Fruit fly (Drosophila melanogaster): ENCODE measurements around the gene Epg5.
A peak's percentile ranks its signal among the peaks of the same experiment; 100 is the strongest.

Gene Epg5

DNA sequence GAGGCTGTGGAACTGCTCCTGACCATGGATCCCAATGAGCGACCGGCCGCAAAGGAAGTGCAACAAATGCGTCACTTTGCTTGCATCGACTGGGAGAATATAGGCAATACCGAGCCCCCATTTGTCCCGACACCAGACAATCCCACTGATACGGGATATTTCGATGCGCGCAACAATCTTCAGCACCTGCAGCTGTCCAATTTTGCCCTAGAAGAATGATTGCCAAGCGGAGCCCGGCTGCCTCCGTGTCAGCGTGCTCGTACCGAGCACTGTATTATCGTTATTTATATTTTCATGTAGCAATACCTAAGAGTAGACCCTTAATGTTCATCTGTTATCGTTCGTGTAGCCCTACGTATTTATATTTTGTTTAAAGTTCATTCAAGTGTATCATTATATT is 8.9 kb downstream of the Epg5 start:
- TF ChIP-seq usp (GFP tag; optimal IDR thresholded peaks at IDR 0.05) (no peak), psq (optimal IDR thresholded peaks at IDR 0.05) (no peak), pan (optimal IDR thresholded peaks at IDR 0.05) (no peak), Dll (optimal IDR thresholded peaks at IDR 0.05) (no peak), CG8478 (optimal IDR thresholded peaks at IDR 0.05) (no peak), EcR (GFP tag; optimal IDR thresholded peaks at IDR 0.05) (no peak)

DNA sequence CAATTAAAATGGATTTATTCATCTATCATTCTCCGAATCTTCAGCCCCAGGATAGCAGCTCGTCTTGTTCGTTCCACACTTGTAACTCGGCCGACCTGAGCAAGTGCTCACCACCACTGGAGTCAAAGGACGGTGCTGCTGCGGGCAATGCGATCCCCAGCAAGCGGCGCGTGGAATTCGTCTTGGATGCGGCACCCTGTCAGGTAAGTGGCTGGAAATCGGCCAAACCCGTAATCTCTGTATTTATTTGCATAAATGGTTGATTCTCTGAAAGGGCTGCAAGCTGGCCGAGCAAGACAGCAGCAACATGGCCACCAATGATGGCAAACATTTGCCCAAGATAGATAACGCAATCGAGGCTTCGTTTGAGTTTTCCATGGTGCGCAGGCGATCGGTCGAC is 10.6 kb downstream of the Epg5 start:
- TF ChIP-seq Dll (optimal IDR thresholded peaks at IDR 0.05) (no peak), psq (optimal IDR thresholded peaks at IDR 0.05) (no peak), pan (optimal IDR thresholded peaks at IDR 0.05) (no peak), CG8478 (optimal IDR thresholded peaks at IDR 0.05) (no peak), EcR (GFP tag; optimal IDR thresholded peaks at IDR 0.05) (no peak), usp (GFP tag; optimal IDR thresholded peaks at IDR 0.05) (no peak)

DNA sequence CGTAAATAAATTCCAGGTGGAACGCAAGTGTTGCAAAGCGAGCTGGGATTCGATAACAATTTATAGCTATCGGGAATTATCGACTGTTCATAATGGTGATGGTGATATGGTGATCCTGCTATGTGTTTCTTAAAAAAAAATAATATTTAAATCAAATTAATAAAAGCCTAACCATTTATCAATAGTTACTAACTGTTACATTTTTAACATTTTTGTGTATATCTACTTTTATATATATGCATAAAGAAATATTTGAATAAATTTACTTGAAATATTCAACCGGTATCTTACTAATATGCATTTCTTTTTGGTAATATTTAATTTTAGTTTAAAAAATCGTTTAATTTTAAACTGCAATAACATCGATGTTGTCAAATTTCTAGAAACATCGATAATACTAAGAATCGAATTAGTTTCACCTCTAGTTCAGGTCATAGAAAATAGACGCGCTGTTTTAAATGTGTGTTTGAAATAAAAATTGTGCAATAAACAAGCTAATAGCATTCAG is 12.7 kb downstream of the Epg5 start, which contains the start of the genes PGS1 and gwl:
Gene PGS1 (minus strand): TSS at position 81 of the 508 bp plus-strand sequence.
Gene gwl (plus strand): TSS at position 410 of the 508 bp plus-strand sequence.
- no peak for TF ChIP-seq pan (optimal IDR thresholded peaks at IDR 0.05)
- TF ChIP-seq usp (GFP tag; optimal IDR thresholded peaks at IDR 0.05): no peak
- TF ChIP-seq Dll (optimal IDR thresholded peaks at IDR 0.05): no peak
- no peak for TF ChIP-seq psq (optimal IDR thresholded peaks at IDR 0.05)
- TF ChIP-seq EcR (GFP tag; optimal IDR thresholded peaks at IDR 0.05): no peak
- TF ChIP-seq CG8478 (optimal IDR thresholded peaks at IDR 0.05): no peak

DNA sequence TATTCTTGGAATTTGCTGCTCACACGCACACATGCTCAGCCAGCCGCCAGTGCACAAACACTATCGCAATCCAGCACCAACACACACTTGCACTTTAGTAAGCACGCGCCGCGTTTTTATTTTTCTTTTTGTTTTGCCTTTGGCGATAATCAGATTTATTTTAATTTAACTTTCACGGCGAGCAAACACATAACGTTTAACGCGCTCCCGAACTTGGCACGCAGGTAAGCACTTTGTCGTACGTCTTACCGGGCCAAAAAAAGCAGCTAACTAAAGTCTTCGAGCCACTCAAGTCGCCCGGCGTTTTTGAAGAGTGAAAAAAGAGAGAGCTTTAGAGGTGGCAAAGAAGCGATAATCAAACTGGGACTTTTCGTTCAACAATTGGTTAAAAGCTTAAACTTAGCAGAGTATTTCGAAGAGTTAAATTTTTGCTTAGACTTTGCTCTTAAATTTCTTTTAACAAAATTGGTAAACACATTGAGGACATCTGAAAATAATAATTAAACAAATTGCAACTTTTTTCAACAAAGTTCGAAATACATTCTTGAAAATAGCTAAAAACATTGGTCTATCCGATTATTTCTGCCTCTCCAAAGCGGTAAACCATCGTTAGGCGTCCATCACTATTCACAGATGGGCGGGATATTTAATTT is 15.3 kb downstream of the Epg5 start, which contains the start of gene Mekk1:
Gene Mekk1 (minus strand): TSS at position 325 of the 653 bp plus-strand sequence.
- TF ChIP-seq CG8478 (optimal IDR thresholded peaks at IDR 0.05) (no peak), EcR (GFP tag; optimal IDR thresholded peaks at IDR 0.05) (no peak), pan (optimal IDR thresholded peaks at IDR 0.05) (no peak), Dll (optimal IDR thresholded peaks at IDR 0.05) (no peak), usp (GFP tag; optimal IDR thresholded peaks at IDR 0.05) (no peak), psq (optimal IDR thresholded peaks at IDR 0.05) (no peak)

DNA sequence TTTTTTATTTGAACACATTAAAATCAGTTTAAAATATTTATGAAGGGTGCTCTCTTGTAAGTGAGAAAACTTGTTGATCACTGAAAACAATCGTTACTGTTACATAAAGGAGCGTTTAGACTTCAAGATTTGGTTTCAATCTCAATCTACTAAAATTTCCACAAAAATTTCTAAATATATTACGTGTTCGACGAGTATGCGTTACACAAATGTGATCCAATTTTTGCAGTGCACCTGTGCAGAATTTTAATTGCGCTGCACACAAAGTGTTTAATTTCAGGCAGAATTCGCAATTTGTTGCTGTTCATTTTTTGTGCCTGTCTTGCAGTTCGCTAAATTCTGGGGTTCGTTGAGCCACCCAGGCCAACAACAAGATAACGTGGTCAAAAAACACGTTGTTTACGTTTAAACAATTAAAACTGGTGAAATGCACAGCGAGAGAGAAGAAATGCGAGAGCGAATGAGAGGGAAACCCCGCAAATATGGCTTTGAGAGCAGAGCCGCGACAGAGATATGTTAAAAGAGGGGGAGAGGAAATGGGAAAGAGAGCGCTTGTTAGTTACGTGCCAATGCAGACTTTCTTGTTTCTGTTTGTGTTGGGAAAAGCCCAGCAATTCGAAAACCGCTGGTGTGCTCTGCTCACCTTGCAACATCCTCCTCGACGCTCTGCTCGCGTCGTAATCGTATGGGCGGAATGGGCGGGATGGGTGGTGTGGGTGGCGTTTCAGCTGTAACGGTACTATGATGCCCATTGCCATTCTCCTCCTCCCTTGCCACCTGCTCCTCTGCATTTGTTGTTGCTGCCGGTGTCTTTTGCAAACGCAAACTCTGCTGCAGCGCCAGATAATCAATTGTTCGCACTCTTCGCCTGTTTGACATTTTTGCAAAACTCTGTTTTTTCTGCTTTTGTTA is 16.1 kb downstream of the Epg5 start:
- TF ChIP-seq EcR (GFP tag; optimal IDR thresholded peaks at IDR 0.05) (no peak), Dll (optimal IDR thresholded peaks at IDR 0.05) (peak; percentile 85)

DNA sequence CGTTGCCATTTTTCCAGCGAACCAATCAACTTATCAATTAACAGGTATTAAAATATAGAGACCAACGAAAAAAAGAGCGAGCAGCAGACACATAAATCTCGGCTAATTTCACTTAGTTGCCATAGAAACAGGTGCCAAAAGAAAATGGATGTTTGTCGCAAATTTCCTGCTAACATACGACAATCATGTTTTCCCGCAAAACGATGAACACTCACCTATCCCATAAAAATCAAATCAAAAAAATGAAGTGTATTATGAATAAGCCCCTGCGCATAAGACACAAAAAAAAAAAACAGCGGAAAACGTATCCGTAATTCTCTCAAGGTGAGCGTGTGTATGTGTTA is 16.9 kb downstream of the Epg5 start:
- no peak for TF ChIP-seq EcR (GFP tag; optimal IDR thresholded peaks at IDR 0.05)
- peak; percentile 92 for TF ChIP-seq pan (optimal IDR thresholded peaks at IDR 0.05)
- TF ChIP-seq usp (GFP tag; optimal IDR thresholded peaks at IDR 0.05): no peak
- no peak for TF ChIP-seq CG8478 (optimal IDR thresholded peaks at IDR 0.05)
- TF ChIP-seq Dll (optimal IDR thresholded peaks at IDR 0.05): no peak

DNA sequence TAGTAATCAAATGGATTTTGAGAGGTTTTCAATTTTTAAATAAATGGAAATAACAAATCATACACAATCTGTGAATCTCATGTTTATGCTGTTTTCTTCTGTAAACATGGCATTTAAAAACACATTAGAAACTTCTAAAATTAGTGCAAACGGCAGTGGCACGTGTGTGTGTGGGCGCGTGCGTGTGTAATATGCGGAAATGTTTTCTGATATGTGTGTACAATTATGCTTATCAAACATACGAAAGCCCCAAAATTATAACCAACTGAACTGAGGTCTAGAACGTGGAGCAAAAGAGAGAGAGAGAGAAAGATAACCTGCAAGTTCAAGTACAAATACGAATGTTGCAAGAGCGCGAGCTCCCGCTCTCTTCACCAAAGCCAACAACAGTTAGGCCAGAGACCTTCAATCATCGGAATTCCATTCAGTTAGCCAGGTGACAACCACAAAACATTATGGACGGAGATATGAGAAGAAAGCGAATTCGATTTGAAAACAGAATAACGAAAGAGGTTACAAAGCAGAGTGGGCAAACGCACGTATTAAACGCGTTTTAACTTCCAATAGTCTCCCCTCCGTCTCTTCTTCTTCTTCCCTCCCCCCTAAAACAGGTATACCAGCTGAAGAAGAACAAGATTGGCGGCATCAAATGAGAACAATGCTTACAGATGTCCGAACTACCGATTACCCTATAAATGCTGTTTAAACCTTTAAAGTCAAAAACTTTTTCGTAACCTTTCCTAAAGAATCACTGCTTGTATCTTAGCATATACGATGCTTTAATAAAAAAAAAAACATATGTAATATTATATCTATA is 17.4 kb downstream of the Epg5 start:
- TF ChIP-seq pan (optimal IDR thresholded peaks at IDR 0.05) (peak; percentile 95), CG8478 (optimal IDR thresholded peaks at IDR 0.05) (no peak)

DNA sequence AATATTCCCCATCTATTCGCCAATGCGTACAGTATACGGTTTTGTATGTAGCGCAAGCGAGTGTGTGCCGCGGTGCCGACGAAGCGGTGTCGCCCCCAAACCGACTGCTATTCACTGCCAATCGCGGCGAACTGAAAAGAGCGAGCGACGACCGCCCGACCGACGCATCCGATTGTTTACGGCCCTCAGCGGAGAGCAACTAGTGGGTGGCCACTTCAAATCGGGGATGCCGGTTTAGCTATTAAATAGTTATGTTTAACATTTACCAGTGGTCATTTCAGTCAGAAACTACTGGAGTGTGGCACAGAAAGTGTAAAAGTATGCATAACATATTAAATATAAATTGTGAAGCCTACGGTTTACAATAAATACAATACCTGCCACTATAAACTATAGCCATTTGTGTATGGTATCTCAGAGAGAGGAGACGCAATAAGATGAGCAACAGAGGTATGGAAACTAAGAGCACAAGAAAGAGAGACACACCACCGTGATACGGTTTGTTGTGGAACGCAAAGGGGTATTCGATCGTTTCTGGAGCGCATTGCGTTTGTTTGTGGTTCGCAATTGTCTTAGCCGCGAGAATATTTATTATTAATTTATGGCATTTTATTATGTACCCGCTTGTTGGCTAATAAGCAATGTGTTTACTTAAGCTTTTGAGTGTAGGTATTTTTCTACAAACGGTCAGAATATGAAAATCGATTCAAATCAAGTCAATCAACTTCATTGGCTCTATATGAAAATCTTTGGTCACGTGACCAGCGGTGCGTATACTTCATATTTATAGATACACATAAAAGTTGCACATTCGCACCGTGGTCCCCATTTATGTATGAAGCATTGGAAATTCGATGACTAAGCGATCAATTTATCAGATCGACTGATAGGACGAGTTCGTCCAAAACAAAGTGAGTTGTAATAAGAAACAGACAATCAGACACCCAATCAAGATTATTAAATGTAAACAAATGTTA is 18.4 kb downstream of the Epg5 start:
- TF ChIP-seq Dll (optimal IDR thresholded peaks at IDR 0.05) (no peak), usp (GFP tag; optimal IDR thresholded peaks at IDR 0.05) (no peak)

DNA sequence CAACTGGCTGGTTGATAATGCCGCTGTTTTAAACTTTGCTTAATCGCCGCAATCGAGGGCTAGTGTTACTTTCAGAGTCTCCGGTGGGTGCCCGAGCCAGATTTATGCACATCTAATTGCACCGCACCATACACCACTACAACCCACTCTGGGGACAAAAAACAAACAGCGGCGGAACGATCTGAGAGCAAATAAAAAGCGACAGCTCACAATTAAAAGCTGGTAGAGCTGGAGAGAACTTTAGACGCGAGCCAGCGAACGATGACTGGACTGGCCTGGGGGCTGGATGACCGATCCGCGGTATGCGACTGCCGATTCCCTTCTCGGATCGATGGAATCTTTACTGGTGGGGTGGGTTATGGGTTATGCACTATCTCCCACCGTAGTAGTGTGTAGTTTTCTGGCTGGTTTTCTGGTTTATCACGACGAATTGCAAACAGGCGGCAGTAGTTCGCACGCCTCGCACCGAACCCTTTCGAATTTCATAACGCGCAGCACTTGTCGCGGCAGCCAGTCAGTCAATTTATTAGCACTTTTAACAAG is 19.2 kb downstream of the Epg5 start:
- TF ChIP-seq Dll (optimal IDR thresholded peaks at IDR 0.05): no peak
- TF ChIP-seq pan (optimal IDR thresholded peaks at IDR 0.05): no peak
- no peak for TF ChIP-seq psq (optimal IDR thresholded peaks at IDR 0.05)
- no peak for TF ChIP-seq CG8478 (optimal IDR thresholded peaks at IDR 0.05)
- no peak for TF ChIP-seq usp (GFP tag; optimal IDR thresholded peaks at IDR 0.05)
- no peak for TF ChIP-seq EcR (GFP tag; optimal IDR thresholded peaks at IDR 0.05)

DNA sequence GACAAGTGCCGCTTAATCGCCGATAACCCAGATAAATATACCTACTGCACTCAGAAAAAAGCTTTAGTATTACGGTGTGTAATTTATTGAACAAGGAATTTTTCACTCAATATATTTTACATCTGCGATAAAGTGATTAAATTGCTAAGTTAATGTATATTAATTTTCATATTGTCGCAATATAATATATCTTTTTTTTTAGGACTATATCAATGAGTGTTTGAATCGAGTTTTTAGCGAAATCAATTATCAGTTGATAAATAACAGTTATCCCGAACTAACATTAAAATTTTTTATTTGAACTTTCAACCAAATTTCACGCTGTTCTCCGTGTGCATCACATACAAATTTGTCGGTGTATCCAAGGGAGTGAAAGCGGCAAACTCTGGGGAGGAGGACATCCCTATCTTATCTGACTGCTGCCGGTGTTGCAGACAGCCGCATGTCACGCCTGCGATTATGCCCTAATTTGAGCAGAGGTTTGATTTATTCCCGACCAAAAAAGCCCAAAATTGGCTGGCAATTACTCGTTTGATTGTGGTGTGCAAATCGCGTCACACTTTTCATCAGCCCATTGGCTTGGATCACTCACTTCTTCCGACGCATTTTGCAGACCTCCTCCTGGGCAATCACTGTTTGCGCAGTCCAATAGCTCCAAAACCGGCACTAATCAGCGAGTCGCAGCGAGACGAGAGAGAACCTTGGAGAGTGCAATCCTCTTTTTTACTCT is 19.8 kb downstream of the Epg5 start:
- TF ChIP-seq usp (GFP tag; optimal IDR thresholded peaks at IDR 0.05) (no peak), Dll (optimal IDR thresholded peaks at IDR 0.05) (peak; percentile 61)
